Fruit fly (Drosophila melanogaster) whole organism, embryonic: ENCODE data around the gene CG7497.

Experiments used
- Ada2b ChIP-seq: fragments of 200-800 bp; sonication (Bioruptor generic); IDR thresholded peaks from 2 replicates; pipeline ENCODE4 v1.3.6; 2022; ENCODE audit warnings: missing biosample characterization, missing genetic modification characterization
- BtbVII ChIP-seq: fragments of 200-800 bp; sonication (Bioruptor generic); optimal IDR thresholded peaks from 3 replicates; lab custom pipeline; 2017; ENCODE audit warnings: missing biosample characterization, mild to moderate bottlenecking, missing genetic modification characterization
- CG1024 ChIP-seq: fragments of 200-800 bp; sonication (Bioruptor generic); IDR thresholded peaks from 2 replicates; pipeline ENCODE4 v1.3.6; 2022; ENCODE audit warnings: missing biosample characterization, missing genetic modification characterization
- CG10979 ChIP-seq: fragments of 200-800 bp; sonication (Bioruptor generic); optimal IDR thresholded peaks from 2 replicates; lab custom pipeline; 2018; ENCODE audit warnings: missing biosample characterization, mild to moderate bottlenecking, missing genetic modification characterization, moderate library complexity
- CG11723 ChIP-seq: fragments of 200-800 bp; sonication (Bioruptor generic); optimal IDR thresholded peaks from 2 replicates; lab custom pipeline; 2017; ENCODE audit warnings: missing biosample characterization, mild to moderate bottlenecking, missing genetic modification characterization
- CG12155 ChIP-seq: fragments of 200-800 bp; sonication (Bioruptor generic); optimal IDR thresholded peaks from 3 replicates; lab custom pipeline; 2016; ENCODE audit warnings: missing biosample characterization, missing genetic modification characterization
- CG13123 ChIP-seq: fragments of 200-800 bp; sonication (Bioruptor generic); optimal IDR thresholded peaks from 2 replicates; lab custom pipeline; 2016; ENCODE audit warnings: missing biosample characterization, missing genetic modification characterization
- CG14014 ChIP-seq: fragments of 200-800 bp; sonication (Bioruptor generic); IDR thresholded peaks from 2 replicates; pipeline ENCODE4 v1.3.6; 2022; ENCODE audit warnings: missing biosample characterization, missing genetic modification characterization
- CG14710 ChIP-seq: fragments of 200-800 bp; sonication (Bioruptor generic); optimal IDR thresholded peaks from 3 replicates; lab custom pipeline; 2019; ENCODE audit warnings: missing biosample characterization, mild to moderate bottlenecking, missing genetic modification characterization, moderate library complexity
- CG14860 ChIP-seq: fragments of 200-800 bp; sonication (Bioruptor generic); IDR thresholded peaks from 3 replicates; pipeline ENCODE4 v1.3.6; 2022; ENCODE audit warnings: missing biosample characterization, missing genetic modification characterization; ENCODE audit not compliant: partially characterized antibody
- CG17361 ChIP-seq: fragments of 200-800 bp; sonication (Bioruptor generic); IDR thresholded peaks from 3 replicates; pipeline ENCODE4 v1.3.6; 2022; ENCODE audit warnings: missing biosample characterization, missing genetic modification characterization
- CG1832 ChIP-seq: fragments of 200-800 bp; sonication (Bioruptor generic); optimal IDR thresholded peaks from 2 replicates; lab custom pipeline; 2017; ENCODE audit warnings: missing biosample characterization, mild to moderate bottlenecking, missing genetic modification characterization, inconsistent platforms
- CG18599 ChIP-seq: fragments of 200-800 bp; sonication (Bioruptor generic); optimal IDR thresholded peaks from 3 replicates; lab custom pipeline; 2017; ENCODE audit warnings: missing biosample characterization, missing genetic modification characterization, mild to moderate bottlenecking, moderate library complexity, missing genetic modification reagents
- CG2116 ChIP-seq: fragments of 200-800 bp; sonication (Bioruptor generic); optimal IDR thresholded peaks from 3 replicates; lab custom pipeline; 2018; ENCODE audit warnings: missing biosample characterization, mild to moderate bottlenecking, missing genetic modification characterization
- CG2120 ChIP-seq: fragments of 200-800 bp; sonication (Bioruptor generic); optimal IDR thresholded peaks from 3 replicates; lab custom pipeline; 2016; ENCODE audit warnings: missing biosample characterization, missing genetic modification characterization
- CG2129 ChIP-seq: fragments of 200-800 bp; sonication (Bioruptor generic); IDR thresholded peaks from 2 replicates; pipeline ENCODE4 v1.3.6; 2022; ENCODE audit warnings: missing biosample characterization, missing genetic modification characterization; ENCODE audit not compliant: partially characterized antibody
- CG3407 ChIP-seq: fragments of 200-800 bp; sonication (Bioruptor generic); optimal IDR thresholded peaks from 2 replicates; lab custom pipeline; 2018; ENCODE audit warnings: missing biosample characterization, mild to moderate bottlenecking, missing genetic modification characterization
- CG4282 ChIP-seq: fragments of 200-800 bp; sonication (Bioruptor generic); optimal IDR thresholded peaks from 2 replicates; lab custom pipeline; 2016; ENCODE audit warnings: missing biosample characterization, missing genetic modification characterization
- CG4820 ChIP-seq: fragments of 200-800 bp; sonication (Bioruptor generic); optimal IDR thresholded peaks from 3 replicates; lab custom pipeline; 2016; ENCODE audit warnings: missing biosample characterization, missing genetic modification characterization
- CG8478 ChIP-seq: fragments of >200 bp; optimal IDR thresholded peaks from 2 replicates; lab custom pipeline; 2018
- CG9215 ChIP-seq: fragments of 200-800 bp; sonication (Bioruptor generic); IDR thresholded peaks from 2 replicates; pipeline ENCODE4 v1.3.6; 2022; ENCODE audit warnings: missing biosample characterization, missing genetic modification characterization
- CHES-1-like ChIP-seq: fragments of 200-800 bp; sonication (Bioruptor generic); optimal IDR thresholded peaks from 2 replicates; lab custom pipeline; 2016; ENCODE audit warnings: missing biosample characterization, missing genetic modification characterization
- D19B ChIP-seq: fragments of 200-800 bp; sonication (Bioruptor generic); optimal IDR thresholded peaks from 2 replicates; lab custom pipeline; 2017; ENCODE audit warnings: missing biosample characterization, mild to moderate bottlenecking, missing genetic modification characterization
- Dek ChIP-seq: fragments of 200-800 bp; sonication (Bioruptor generic); optimal IDR thresholded peaks from 3 replicates; lab custom pipeline; 2019; ENCODE audit warnings: missing biosample characterization, mild to moderate bottlenecking, missing genetic modification characterization, moderate library complexity
- Hmr ChIP-seq: fragments of 200-800 bp; sonication (Bioruptor generic); optimal IDR thresholded peaks from 3 replicates; lab custom pipeline; 2017; ENCODE audit warnings: mild to moderate bottlenecking, missing biosample characterization, missing genetic modification reagents, missing genetic modification characterization
- Jarid2 ChIP-seq: fragments of 200-800 bp; sonication (Bioruptor generic); optimal IDR thresholded peaks from 3 replicates; lab custom pipeline; 2017; ENCODE audit warnings: mild to moderate bottlenecking, missing biosample characterization, missing genetic modification reagents, missing genetic modification characterization
- Mes4 ChIP-seq: fragments of 200-800 bp; sonication (Bioruptor generic); optimal IDR thresholded peaks from 2 replicates; lab custom pipeline; 2016; ENCODE audit warnings: missing biosample characterization, missing genetic modification characterization
- NK7.1 ChIP-seq: fragments of 200-800 bp; sonication (Bioruptor generic); optimal IDR thresholded peaks from 3 replicates; lab custom pipeline; 2016; ENCODE audit warnings: missing biosample characterization, missing genetic modification characterization
- Sox102F ChIP-seq: fragments of 200-800 bp; sonication (Bioruptor generic); optimal IDR thresholded peaks from 2 replicates; lab custom pipeline; 2018; ENCODE audit warnings: missing biosample characterization, mild to moderate bottlenecking, missing genetic modification characterization, moderate library complexity
- Tbp ChIP-seq: fragments of >200 bp; optimal IDR thresholded peaks from 2 replicates; lab custom pipeline; 2018; ENCODE audit warnings: missing biosample characterization, missing genetic modification characterization
- abd-A ChIP-seq: fragments of 200-800 bp; sonication (Bioruptor generic); optimal IDR thresholded peaks from 3 replicates; lab custom pipeline; 2019; ENCODE audit warnings: missing biosample characterization, mild to moderate bottlenecking, missing genetic modification characterization, moderate library complexity
- ap ChIP-seq: fragments of 200-800 bp; sonication (Bioruptor generic); IDR thresholded peaks from 2 replicates; pipeline ENCODE4 v1.3.6; 2022; ENCODE audit warnings: missing biosample characterization, missing genetic modification characterization
- chif ChIP-seq, 2 experiments: fragments of 200-800 bp; sonication (Bioruptor generic); optimal IDR thresholded peaks; 3 replicates each; lab custom pipeline; 2016; ENCODE audit warnings: missing biosample characterization in 2 of 2, missing genetic modification characterization in 2 of 2
- dimm ChIP-seq: fragments of 200-800 bp; sonication (Bioruptor generic); IDR thresholded peaks from 2 replicates; pipeline ENCODE4 v1.3.6; 2022; ENCODE audit warnings: missing biosample characterization, missing genetic modification characterization
- dmrt99B ChIP-seq: fragments of 200-800 bp; sonication (Bioruptor generic); optimal IDR thresholded peaks from 2 replicates; lab custom pipeline; 2018; ENCODE audit warnings: missing biosample characterization, mild to moderate bottlenecking, missing genetic modification characterization, moderate library complexity
- exex ChIP-seq: fragments of 200-800 bp; sonication (Bioruptor generic); optimal IDR thresholded peaks from 4 replicates; lab custom pipeline; 2018; ENCODE audit warnings: missing biosample characterization, mild to moderate bottlenecking, missing genetic modification characterization, moderate library complexity
- gro ChIP-seq: fragments of 200-800 bp; sonication (Bioruptor generic); optimal IDR thresholded peaks from 2 replicates; lab custom pipeline; 2016; ENCODE audit warnings: missing biosample characterization, missing genetic modification characterization
- gt ChIP-seq: fragments of 200-800 bp; sonication (Bioruptor generic); IDR thresholded peaks from 2 replicates; pipeline ENCODE4 v1.3.6; 2022; ENCODE audit warnings: missing biosample characterization, missing genetic modification characterization
- her ChIP-seq: fragments of 200-800 bp; sonication (Bioruptor generic); optimal IDR thresholded peaks from 2 replicates; lab custom pipeline; 2016; ENCODE audit warnings: missing biosample characterization, missing genetic modification characterization
- kah ChIP-seq: fragments of 200-800 bp; sonication (Bioruptor generic); optimal IDR thresholded peaks from 2 replicates; lab custom pipeline; 2018; ENCODE audit warnings: missing biosample characterization, mild to moderate bottlenecking, missing genetic modification characterization
- ranshi ChIP-seq: fragments of 200-800 bp; sonication (Bioruptor generic); IDR thresholded peaks from 2 replicates; pipeline ENCODE4 v1.3.6; 2022; ENCODE audit warnings: missing biosample characterization, missing genetic modification characterization
- scrt ChIP-seq: fragments of 200-800 bp; sonication (Bioruptor generic); optimal IDR thresholded peaks from 2 replicates; lab custom pipeline; 2018; ENCODE audit warnings: missing biosample characterization, mild to moderate bottlenecking, missing genetic modification characterization, moderate library complexity
- slbo ChIP-seq: fragments of 200-800 bp; sonication (Bioruptor generic); IDR thresholded peaks from 2 replicates; pipeline ENCODE4 v1.3.6; 2022; ENCODE audit warnings: missing biosample characterization, missing genetic modification characterization
- sob ChIP-seq: fragments of 200-800 bp; sonication (Bioruptor generic); IDR thresholded peaks from 2 replicates; pipeline ENCODE4 v1.3.6; 2022; ENCODE audit warnings: missing biosample characterization, missing genetic modification characterization
- tio ChIP-seq: fragments of 200-800 bp; sonication (Bioruptor generic); optimal IDR thresholded peaks from 2 replicates; lab custom pipeline; 2017; ENCODE audit warnings: missing biosample characterization, missing genetic modification characterization, inconsistent platforms
- twi ChIP-seq: fragments of 200-800 bp; optimal IDR thresholded peaks from 2 replicates; lab custom pipeline; 2019; ENCODE audit warnings: missing biosample characterization, mild to moderate bottlenecking, missing genetic modification characterization, moderate library complexity
- unc-4 ChIP-seq: fragments of 200-800 bp; sonication (Bioruptor generic); IDR thresholded peaks from 2 replicates; pipeline ENCODE4 v1.3.6; 2022; ENCODE audit warnings: missing biosample characterization, missing genetic modification characterization; ENCODE audit not compliant: partially characterized antibody
- vnd ChIP-seq: fragments of 200-800 bp; sonication (Bioruptor generic); IDR thresholded peaks from 3 replicates; pipeline ENCODE4 v1.3.6; 2022; ENCODE audit warnings: missing biosample characterization, missing genetic modification characterization; ENCODE audit not compliant: partially characterized antibody
- wdn ChIP-seq: fragments of 200-800 bp; sonication (Bioruptor generic); IDR thresholded peaks from 2 replicates; pipeline ENCODE4 v1.3.6; 2022; ENCODE audit warnings: missing biosample characterization, missing genetic modification characterization
- wek ChIP-seq: fragments of 200-800 bp; sonication (Bioruptor generic); optimal IDR thresholded peaks from 3 replicates; lab custom pipeline; 2018; ENCODE audit warnings: missing biosample characterization, mild to moderate bottlenecking, missing genetic modification characterization, moderate library complexity
- yki ChIP-seq: fragments of >200 bp; optimal IDR thresholded peaks from 3 replicates; lab custom pipeline; 2018
- zfh2 ChIP-seq: fragments of 200-800 bp; sonication (Bioruptor generic); optimal IDR thresholded peaks from 2 replicates; lab custom pipeline; 2016; ENCODE audit warnings: missing biosample characterization, missing genetic modification characterization

CG7497 gene

dm6 chr3L:17644906-17645244 lies 11.6 kb downstream of the CG7497 start, which contains the start of gene Pep (continued):
- TF ChIP-seq zfh2 (GFP tag; lab: Kevin White, UChicago) (peak; percentile 38), dmrt99B (no peak), D19B (GFP tag; lab: Kevin White, UChicago) (no peak), ranshi (GFP tag; lab: Robert Waterston, UW) (no peak; the same call in 1 of the 2 replicates), vnd (GFP tag; lab: Robert Waterston, UW) (peak; percentile 98), Ada2b (GFP tag; lab: Robert Waterston, UW) (no peak), CG11723 (GFP tag; lab: Kevin White, UChicago) (no peak), Jarid2 (GFP tag; lab: Kevin White, UChicago) (peak; percentile 60), CG14014 (no peak), dimm (GFP tag; lab: Robert Waterston, UW) (no peak), NK7.1 (GFP tag; lab: Kevin White, UChicago) (peak; percentile 23), Mes4 (GFP tag; lab: Kevin White, UChicago) (no peak), exex (peak; percentile 5), CG17361 (GFP tag; lab: Robert Waterston, UW) (peak; percentile 53; the same call in 2 of the 3 replicates), her (GFP tag; lab: Kevin White, UChicago) (peak; percentile 46), CG13123 (GFP tag; lab: Kevin White, UChicago) (no peak), tio (GFP tag; lab: Kevin White, UChicago) (no peak), CG18599 (GFP tag; lab: Kevin White, UChicago) (no peak), Hmr (peak; percentile 38), CHES-1-like (GFP tag; lab: Kevin White, UChicago) (peak; percentile 56), CG8478 (lab: Kevin White, UChicago) (no peak), CG2120 (GFP tag; lab: Kevin White, UChicago) (peak; percentile 56), CG1832 (no peak), CG2129 (peak; percentile 96), twi (tag; lab: Kevin White, UChicago) (no peak), CG3407 (GFP tag; lab: Kevin White, UChicago) (no peak), CG14860 (peak; percentile 98), CG14710 (tag; lab: Kevin White, UChicago) (peak; percentile 73), wdn (GFP tag; lab: Robert Waterston, UW) (0 out of 2 replicates have a peak, but pooled peaks have one; percentile 22), Sox102F (GFP tag; lab: Kevin White, UChicago) (no peak), CG12155 (GFP tag; lab: Kevin White, UChicago) (peak; percentile 24), CG4282 (GFP tag; lab: Kevin White, UChicago) (peak; percentile 34), slbo (GFP tag; lab: Robert Waterston, UW) (no peak; the same call in 1 of the 2 replicates), ap (no peak), unc-4 (GFP tag; lab: Robert Waterston, UW) (peak; percentile 98), CG9215 (no peak), Tbp (GFP tag; lab: Kevin White, UChicago) (no peak), Dek (tag; lab: Kevin White, UChicago) (no peak), yki (lab: Kevin White, UChicago) (no peak), chif (GFP tag; optimal IDR thresholded peaks at IDR 0.05; lab: Kevin White, UChicago) (no peak), scrt (GFP tag; lab: Kevin White, UChicago) (peak; percentile 24), gro (peak; percentile 81), CG4820 (GFP tag; lab: Kevin White, UChicago) (no peak), sob (peak; percentile 58; the same call in 1 of the 2 replicates), kah (no peak), CG2116 (GFP tag; lab: Kevin White, UChicago) (peak; percentile 88), abd-A (tag; lab: Kevin White, UChicago) (no peak), CG10979 (tag; lab: Kevin White, UChicago) (no peak), wek (GFP tag; lab: Kevin White, UChicago) (peak; percentile 71), gt (GFP tag; lab: Robert Waterston, UW) (no peak), BtbVII (GFP tag; lab: Kevin White, UChicago) (peak; percentile 59), CG1024 (no peak; the same call in 1 of the 2 replicates)
